Fruit fly (Drosophila melanogaster): ENCODE measurements around the gene Prosalpha3T.

DNA sequence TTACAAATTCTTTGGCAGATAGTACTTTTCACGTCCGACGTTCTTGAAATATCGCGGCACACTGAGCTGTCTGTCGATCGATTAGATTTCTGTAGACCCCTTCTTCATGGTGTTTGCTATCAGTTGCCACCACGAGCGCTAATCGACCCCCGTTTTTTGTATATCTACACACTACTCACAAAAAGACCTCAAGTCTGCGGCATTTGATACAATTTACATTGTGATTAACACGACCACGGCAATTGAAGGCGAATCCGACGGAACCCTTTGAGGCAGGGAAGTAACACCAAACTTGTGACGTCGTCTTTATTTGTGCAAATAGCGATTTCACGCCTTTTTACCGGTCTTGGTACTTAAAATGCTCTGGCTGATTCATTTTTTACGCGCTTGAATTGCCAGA, 14.1 kb downstream of the Prosalpha3T start, which contains the start of gene Mayo:
- no peak for TF ChIP-seq Myc (optimal IDR thresholded peaks at IDR 0.05)
- TF ChIP-seq ttk (optimal IDR thresholded peaks at IDR 0.05) = no peak
- no peak for TF ChIP-seq h (optimal IDR thresholded peaks at IDR 0.05)
- no peak for TF ChIP-seq insv (optimal IDR thresholded peaks at IDR 0.05)
- TF ChIP-seq psq (optimal IDR thresholded peaks at IDR 0.05) = no peak
